Worm (Caenorhabditis elegans) whole organism, midembryonic: ENCODE results near the gene bre-3.

ENCODE experiments used
- cog-1 ChIP-seq: sonication (generic microtip); optimal IDR thresholded peaks from 2 replicates; lab custom pipeline; 2016; ENCODE audit warnings: missing genetic modification characterization, missing compliant biosample characterization
- klf-2 ChIP-seq: fragments of 200-800 bp; sonication (Bioruptor generic); conservative IDR thresholded peaks from 2 replicates; pipeline ENCODE4 v1.3.6; 2022; ENCODE audit warnings: missing genetic modification reagents, missing genetic modification characterization, missing compliant biosample characterization
- med-1 ChIP-seq: sonication (generic microtip); optimal IDR thresholded peaks from 2 replicates; lab custom pipeline; 2017; ENCODE audit warnings: missing genetic modification characterization, mild to moderate bottlenecking, missing compliant biosample characterization, antibody characterized with exemption, missing genetic modification reagents; ENCODE audit not compliant: insufficient read depth
- ref-1 ChIP-seq: fragments of 200-800 bp; sonication (Bioruptor generic); conservative IDR thresholded peaks from 2 replicates; pipeline ENCODE4 v1.3.6; 2022; ENCODE audit warnings: missing genetic modification reagents, missing genetic modification characterization, missing compliant biosample characterization
- tab-1 ChIP-seq: fragments of 200-800 bp; sonication (Bioruptor generic); IDR thresholded peaks from 2 replicates; pipeline ENCODE4 v1.3.6; 2022; ENCODE audit warnings: missing genetic modification characterization, missing compliant biosample characterization
- ztf-23 ChIP-seq: fragments of 200-800 bp; sonication (Bioruptor generic); IDR thresholded peaks from 2 replicates; pipeline ENCODE4 v1.3.6; 2022; ENCODE audit warnings: missing genetic modification reagents, missing genetic modification characterization, missing compliant biosample characterization

DNA sequence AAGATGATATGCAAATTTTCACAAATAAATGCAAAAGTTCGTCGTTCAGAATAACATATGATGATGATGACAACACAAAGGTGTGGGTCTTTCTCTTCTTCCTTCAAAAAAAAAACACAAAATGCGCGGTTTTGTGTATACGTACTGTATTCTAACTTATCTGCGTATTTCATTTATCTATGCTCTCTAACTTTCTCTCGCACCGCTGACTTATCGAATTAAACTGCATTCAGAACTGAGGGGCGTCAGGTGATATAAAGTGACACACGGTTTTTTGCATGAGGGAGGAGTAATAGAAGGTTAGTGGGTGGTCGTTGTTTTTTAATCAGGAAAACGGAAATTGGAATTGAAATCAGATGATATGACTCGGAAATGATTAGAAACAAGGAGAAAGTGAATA is 15.0 kb upstream of the bre-3 start, which contains the start of gene sod-4:
- TF ChIP-seq tab-1 (no peak), ref-1 (GFP tag; lab: Robert Waterston, UW) (no peak), ztf-23 (GFP tag; lab: Robert Waterston, UW) (no peak), klf-2 (GFP tag; lab: Robert Waterston, UW) (no peak), med-1 (no peak), cog-1 (tag; lab: Kevin White, UChicago) (no peak)
